Fruit fly (Drosophila melanogaster): ENCODE measurements around the gene CG18268.

CG18268 gene

DNA sequence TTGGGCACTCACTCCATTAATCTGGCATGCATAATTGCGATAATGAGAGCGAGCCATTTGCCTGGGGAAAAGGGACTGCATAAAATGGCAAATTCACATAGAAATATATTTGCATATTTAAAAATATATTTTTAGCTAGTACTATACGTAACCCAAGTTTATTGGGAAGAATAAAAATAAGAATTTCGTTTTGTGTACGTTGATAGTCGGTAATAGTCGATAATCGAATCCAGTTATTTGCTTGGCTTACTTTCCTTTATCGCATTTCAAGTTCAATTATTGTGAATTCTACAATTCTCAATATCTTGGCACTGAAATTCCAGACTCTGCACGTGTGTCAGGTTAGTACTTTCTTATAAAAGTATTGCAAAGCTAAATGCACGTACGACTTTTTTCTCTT is 1.5 kb downstream of the CG18268 start, which contains the start of gene CG3014:
Gene CG3014 (minus strand): TSS at position 101 of the 400 bp plus-strand sequence.
- no peak for TF ChIP-seq kay (GFP tag; ENCODE audit: borderline replicate concordance)
- no peak for TF ChIP-seq CG12768 (GFP tag; optimal IDR thresholded peaks at IDR 0.05)
- TF ChIP-seq CG7101 (tag; optimal IDR thresholded peaks at IDR 0.05) = no peak
- TF ChIP-seq bab1 (GFP tag; optimal IDR thresholded peaks at IDR 0.05) = no peak
- no peak for TF ChIP-seq pad (GFP tag; optimal IDR thresholded peaks at IDR 0.05)
- no peak for TF ChIP-seq Clk (GFP tag; optimal IDR thresholded peaks at IDR 0.05)
- no peak for TF ChIP-seq tj (GFP tag; optimal IDR thresholded peaks at IDR 0.05)
- TF ChIP-seq cic (GFP tag; optimal IDR thresholded peaks at IDR 0.05) = no peak
- no peak for TF ChIP-seq CG14711 (tag; optimal IDR thresholded peaks at IDR 0.05)
- no peak for TF ChIP-seq CG33017 (tag; optimal IDR thresholded peaks at IDR 0.05)
- TF ChIP-seq CG1620 (GFP tag; optimal IDR thresholded peaks at IDR 0.05) = no peak
- TF ChIP-seq CG11617 (GFP tag; optimal IDR thresholded peaks at IDR 0.05) = no peak
- TF ChIP-seq CG7045 (GFP tag; optimal IDR thresholded peaks at IDR 0.05) = no peak
- no peak for TF ChIP-seq ovo (GFP tag; optimal IDR thresholded peaks at IDR 0.05)

- TF ChIP-seq CG12768 (GFP tag; optimal IDR thresholded peaks at IDR 0.05) (peak; percentile 9), CG5204 (GFP tag; optimal IDR thresholded peaks at IDR 0.05) (no peak), Mnt (GFP tag; optimal IDR thresholded peaks at IDR 0.05) (peak; percentile 53), tj (GFP tag; optimal IDR thresholded peaks at IDR 0.05) (no peak), ovo (GFP tag; optimal IDR thresholded peaks at IDR 0.05) (no peak), cic (GFP tag; optimal IDR thresholded peaks at IDR 0.05) (peak; percentile 81)
These were observed 5.7 kb downstream of the CG18268 start, which contains the start of gene CG18744 for dm6 chr3R:7798525-7798924. CG18744 (minus strand) TSS chr3R:7798771.

dm6 chr3R:7793855-7794254 is 10.4 kb downstream of the CG18268 start, which contains the start of gene CG2641:
CG2641 (plus strand) TSS chr3R:7794069.
- TF ChIP-seq cnc (optimal IDR thresholded peaks at IDR 0.05) = no peak
- TF ChIP-seq CG12768 (GFP tag; optimal IDR thresholded peaks at IDR 0.05) = peak; percentile 78
- peak; percentile 45 for TF ChIP-seq toe (GFP tag; optimal IDR thresholded peaks at IDR 0.05)
- TF ChIP-seq kay (GFP tag; ENCODE audit: borderline replicate concordance) = peak; percentile 98
- no peak for TF ChIP-seq Clk (GFP tag; optimal IDR thresholded peaks at IDR 0.05)
- peak; percentile 48 for TF ChIP-seq CG7101 (tag; optimal IDR thresholded peaks at IDR 0.05)
- peak; percentile 19 for TF ChIP-seq CG5204 (GFP tag; optimal IDR thresholded peaks at IDR 0.05)
- TF ChIP-seq CG7045 (GFP tag; optimal IDR thresholded peaks at IDR 0.05) = peak; percentile 73
- TF ChIP-seq bab1 (GFP tag; optimal IDR thresholded peaks at IDR 0.05) = peak; percentile 21
- no peak for TF ChIP-seq CG1620 (GFP tag; optimal IDR thresholded peaks at IDR 0.05)
- TF ChIP-seq Mnt (GFP tag; optimal IDR thresholded peaks at IDR 0.05) = peak; percentile 26
- peak; percentile 36 for TF ChIP-seq ovo (GFP tag; optimal IDR thresholded peaks at IDR 0.05)
- TF ChIP-seq CG11617 (GFP tag; optimal IDR thresholded peaks at IDR 0.05) = peak; percentile 73
- no peak for TF ChIP-seq CG14711 (tag; optimal IDR thresholded peaks at IDR 0.05)
- peak; percentile 85 for TF ChIP-seq CG33017 (tag; optimal IDR thresholded peaks at IDR 0.05)
- TF ChIP-seq Hr96 (GFP tag; optimal IDR thresholded peaks at IDR 0.05) = peak; percentile 31
- TF ChIP-seq pad (GFP tag; optimal IDR thresholded peaks at IDR 0.05) = no peak
- TF ChIP-seq Crg-1 (GFP tag; optimal IDR thresholded peaks at IDR 0.05) = no peak
- peak; percentile 81 for TF ChIP-seq cic (GFP tag; optimal IDR thresholded peaks at IDR 0.05)
- TF ChIP-seq tj (GFP tag; optimal IDR thresholded peaks at IDR 0.05) = peak; percentile 62

- TF ChIP-seq CG11617 (GFP tag; optimal IDR thresholded peaks at IDR 0.05) (no peak), CG33017 (tag; optimal IDR thresholded peaks at IDR 0.05) (peak; percentile 16), CG1620 (GFP tag; optimal IDR thresholded peaks at IDR 0.05) (no peak), CG5204 (GFP tag; optimal IDR thresholded peaks at IDR 0.05) (peak; percentile 13), toe (GFP tag; optimal IDR thresholded peaks at IDR 0.05) (no peak), Hr96 (GFP tag; optimal IDR thresholded peaks at IDR 0.05) (peak; percentile 21), Clk (GFP tag; optimal IDR thresholded peaks at IDR 0.05) (no peak), CG12768 (GFP tag; optimal IDR thresholded peaks at IDR 0.05) (no peak), tj (GFP tag; optimal IDR thresholded peaks at IDR 0.05) (no peak), bab1 (GFP tag; optimal IDR thresholded peaks at IDR 0.05) (no peak), pad (GFP tag; optimal IDR thresholded peaks at IDR 0.05) (peak; percentile 17), cic (GFP tag; optimal IDR thresholded peaks at IDR 0.05) (peak; percentile 48), CG14711 (tag; optimal IDR thresholded peaks at IDR 0.05) (no peak), cnc (optimal IDR thresholded peaks at IDR 0.05) (no peak), Mnt (GFP tag; optimal IDR thresholded peaks at IDR 0.05) (peak; percentile 68), kay (GFP tag; ENCODE audit: borderline replicate concordance) (no peak), CG7045 (GFP tag; optimal IDR thresholded peaks at IDR 0.05) (no peak), Crg-1 (GFP tag; optimal IDR thresholded peaks at IDR 0.05) (no peak)
These were observed 13.6 kb downstream of the CG18268 start, which contains the start of gene CG10086 for dm6 chr3R:7790583-7791034. CG10086 (plus strand) TSS chr3R:7790633.

DNA sequence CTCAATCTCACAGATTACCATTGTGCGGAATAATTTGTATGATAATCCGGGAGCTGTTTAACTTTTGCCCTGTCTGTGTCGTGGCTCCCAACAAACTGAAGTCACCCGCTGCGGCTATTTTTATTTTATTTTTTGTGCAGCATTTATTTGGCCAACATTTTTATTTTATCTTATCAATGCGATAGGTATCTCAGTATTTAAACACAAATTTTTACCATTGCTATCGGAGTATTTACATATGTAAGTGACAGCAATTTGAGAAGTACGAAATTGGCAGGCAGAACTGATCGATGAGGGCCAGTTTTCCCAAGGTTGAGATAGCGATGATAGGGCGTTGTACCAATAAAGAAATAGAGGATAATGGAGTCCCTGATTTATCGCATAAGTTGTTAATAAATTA is 14.1 kb downstream of the CG18268 start, which contains the start of gene CG18746:
Gene CG18746 (minus strand): TSS at position 101 of the 400 bp plus-strand sequence.
- TF ChIP-seq Crg-1 (GFP tag; optimal IDR thresholded peaks at IDR 0.05) (no peak), toe (GFP tag; optimal IDR thresholded peaks at IDR 0.05) (no peak), CG7101 (tag; optimal IDR thresholded peaks at IDR 0.05) (no peak), CG12768 (GFP tag; optimal IDR thresholded peaks at IDR 0.05) (no peak), Hr96 (GFP tag; optimal IDR thresholded peaks at IDR 0.05) (no peak), cnc (optimal IDR thresholded peaks at IDR 0.05) (no peak), tj (GFP tag; optimal IDR thresholded peaks at IDR 0.05) (no peak), CG33017 (tag; optimal IDR thresholded peaks at IDR 0.05) (no peak), pad (GFP tag; optimal IDR thresholded peaks at IDR 0.05) (no peak), bab1 (GFP tag; optimal IDR thresholded peaks at IDR 0.05) (no peak)

dm6 chr3R:7787899-7788298 is 16.3 kb downstream of the CG18268 start, which contains the start of gene CG18748:
CG18748 (minus strand) TSS chr3R:7787923.
- no peak for TF ChIP-seq cnc (optimal IDR thresholded peaks at IDR 0.05)
- TF ChIP-seq CG11617 (GFP tag; optimal IDR thresholded peaks at IDR 0.05) = peak; percentile 0
- no peak for TF ChIP-seq CG7101 (tag; optimal IDR thresholded peaks at IDR 0.05)
- TF ChIP-seq kay (GFP tag; ENCODE audit: borderline replicate concordance) = peak; percentile 27
- TF ChIP-seq ovo (GFP tag; optimal IDR thresholded peaks at IDR 0.05) = no peak
- TF ChIP-seq CG5204 (GFP tag; optimal IDR thresholded peaks at IDR 0.05) = peak; percentile 8
- no peak for TF ChIP-seq CG1620 (GFP tag; optimal IDR thresholded peaks at IDR 0.05)
- no peak for TF ChIP-seq Clk (GFP tag; optimal IDR thresholded peaks at IDR 0.05)
- TF ChIP-seq pad (GFP tag; optimal IDR thresholded peaks at IDR 0.05) = no peak
- peak; percentile 65 for TF ChIP-seq cic (GFP tag; optimal IDR thresholded peaks at IDR 0.05)
- peak; percentile 5 for TF ChIP-seq Mnt (GFP tag; optimal IDR thresholded peaks at IDR 0.05)
